Worm (Caenorhabditis elegans) whole organism, mixed stage, embryonic: ENCODE data around the gene lgg-1.

Experiments used
- M03D4.4 ChIP-seq: sonication (generic microtip); optimal IDR thresholded peaks from 2 replicates; lab custom pipeline; 2017; ENCODE audit warnings: mild to moderate bottlenecking, missing genetic modification characterization, missing compliant biosample characterization
- bed-3 ChIP-seq: fragments of 200-800 bp; sonication (Bioruptor generic); optimal IDR thresholded peaks from 3 replicates; lab custom pipeline; 2018; ENCODE audit warnings: mild to moderate bottlenecking, missing genetic modification characterization, moderate library complexity, missing compliant biosample characterization
- blmp-1 ChIP-seq: fragments of 150-350 bp; optimal IDR thresholded peaks from 2 replicates; lab custom pipeline; 2014; ENCODE audit warnings: missing biosample characterization, missing genetic modification characterization
- ceh-39 ChIP-seq: fragments of 150-350 bp; optimal IDR thresholded peaks from 2 replicates; lab custom pipeline; 2014; ENCODE audit warnings: missing biosample characterization, missing genetic modification characterization
- ceh-43 ChIP-seq: fragments of 200-800 bp; sonication (Bioruptor generic); optimal IDR thresholded peaks from 2 replicates; lab custom pipeline; 2018; ENCODE audit warnings: mild to moderate bottlenecking, missing genetic modification characterization, moderate library complexity, missing compliant biosample characterization
- ceh-83 ChIP-seq: fragments of 200-800 bp; sonication (Bioruptor generic); optimal IDR thresholded peaks from 2 replicates; lab custom pipeline; 2018; ENCODE audit warnings: mild to moderate bottlenecking, missing genetic modification characterization, missing compliant biosample characterization
- ces-1 ChIP-seq: fragments of 150-350 bp; optimal IDR thresholded peaks from 2 replicates; lab custom pipeline; 2014; ENCODE audit warnings: missing biosample characterization, missing genetic modification reagents, missing genetic modification characterization
- cnd-1 ChIP-seq: fragments of 200-800 bp; sonication (Bioruptor generic); optimal IDR thresholded peaks from 2 replicates; lab custom pipeline; 2018; ENCODE audit warnings: mild to moderate bottlenecking, missing genetic modification characterization, missing compliant biosample characterization
- drap-1 ChIP-seq: fragments of 200-800 bp; sonication (Bioruptor generic); optimal IDR thresholded peaks from 3 replicates; lab custom pipeline; 2018; ENCODE audit warnings: mild to moderate bottlenecking, missing genetic modification characterization, missing compliant biosample characterization
- elt-1 ChIP-seq: sonication (generic microtip); optimal IDR thresholded peaks from 2 replicates; lab custom pipeline; 2017; ENCODE audit warnings: missing genetic modification characterization, mild to moderate bottlenecking, missing compliant biosample characterization, antibody characterized with exemption, moderate library complexity, borderline replicate concordance; ENCODE audit not compliant: insufficient read depth
- elt-3 ChIP-seq: fragments of 150-350 bp; optimal IDR thresholded peaks from 2 replicates; lab custom pipeline; 2014; ENCODE audit warnings: missing biosample characterization, missing genetic modification characterization
- flh-1 ChIP-seq: fragments of 200-800 bp; sonication (Bioruptor generic); optimal IDR thresholded peaks from 2 replicates; lab custom pipeline; 2018; ENCODE audit warnings: mild to moderate bottlenecking, missing genetic modification characterization, moderate library complexity, missing compliant biosample characterization
- ham-2 ChIP-seq: fragments of 200-800 bp; sonication (Bioruptor generic); optimal IDR thresholded peaks from 2 replicates; lab custom pipeline; 2018; ENCODE audit warnings: mild to moderate bottlenecking, missing genetic modification characterization, missing compliant biosample characterization
- hlh-1 ChIP-seq: fragments of 150-350 bp; optimal IDR thresholded peaks from 2 replicates; lab custom pipeline; 2014; ENCODE audit warnings: missing biosample characterization, missing genetic modification reagents, missing genetic modification characterization
- lin-13 ChIP-seq: fragments of 150-350 bp; optimal IDR thresholded peaks from 2 replicates; lab custom pipeline; 2014; ENCODE audit warnings: missing biosample characterization, missing genetic modification characterization
- lin-32 ChIP-seq: fragments of 200-800 bp; sonication (Bioruptor generic); optimal IDR thresholded peaks from 2 replicates; lab custom pipeline; 2018; ENCODE audit warnings: mild to moderate bottlenecking, missing genetic modification characterization, missing compliant biosample characterization
- lsy-2 ChIP-seq: fragments of 150-350 bp; optimal IDR thresholded peaks from 2 replicates; lab custom pipeline; 2014; ENCODE audit warnings: missing biosample characterization, missing genetic modification characterization
- mab-5 ChIP-seq: fragments of 150-350 bp; optimal IDR thresholded peaks from 2 replicates; lab custom pipeline; 2014; ENCODE audit warnings: missing biosample characterization, missing genetic modification characterization
- mep-1 ChIP-seq: fragments of 150-350 bp; optimal IDR thresholded peaks from 2 replicates; lab custom pipeline; 2017; ENCODE audit warnings: missing biosample characterization, missing genetic modification reagents, missing genetic modification characterization, inconsistent platforms
- mls-2 ChIP-seq: sonication (generic microtip); optimal IDR thresholded peaks from 2 replicates; lab custom pipeline; 2016; ENCODE audit warnings: mild to moderate bottlenecking, missing genetic modification characterization, moderate library complexity, missing compliant biosample characterization
- nhr-12 ChIP-seq: fragments of 150-350 bp; optimal IDR thresholded peaks from 2 replicates; lab custom pipeline; 2014; ENCODE audit warnings: missing biosample characterization, missing genetic modification characterization
- nhr-2 ChIP-seq: fragments of 150-350 bp; optimal IDR thresholded peaks from 2 replicates; lab custom pipeline; 2014; ENCODE audit warnings: missing biosample characterization, missing genetic modification characterization
- nhr-237 ChIP-seq: fragments of 150-350 bp; optimal IDR thresholded peaks from 2 replicates; lab custom pipeline; 2014; ENCODE audit warnings: missing biosample characterization, missing genetic modification characterization
- nhr-28 ChIP-seq: fragments of 150-350 bp; optimal IDR thresholded peaks from 2 replicates; lab custom pipeline; 2014; ENCODE audit warnings: missing biosample characterization, missing genetic modification characterization
- nhr-76 ChIP-seq: sonication (generic microtip); optimal IDR thresholded peaks from 2 replicates; lab custom pipeline; 2017; ENCODE audit warnings: missing biosample characterization, missing genetic modification characterization
- pha-4 ChIP-seq: fragments of 150-350 bp; optimal IDR thresholded peaks from 2 replicates; lab custom pipeline; 2018; ENCODE audit warnings: missing biosample characterization, missing genetic modification reagents, missing genetic modification characterization
- snpc-4 ChIP-seq: fragments of 150-350 bp; optimal IDR thresholded peaks from 2 replicates; lab custom pipeline; 2014; ENCODE audit warnings: missing biosample characterization, missing genetic modification characterization
- sptf-1 ChIP-seq: sonication (generic microtip); optimal IDR thresholded peaks from 2 replicates; lab custom pipeline; 2017; ENCODE audit warnings: mild to moderate bottlenecking, missing genetic modification characterization, moderate library complexity, missing compliant biosample characterization
- tbx-8 ChIP-seq: fragments of 200-800 bp; sonication (Bioruptor generic); optimal IDR thresholded peaks from 2 replicates; lab custom pipeline; 2018; ENCODE audit warnings: mild to moderate bottlenecking, missing genetic modification characterization, moderate library complexity, missing compliant biosample characterization
- unc-120 ChIP-seq: sonication (generic microtip); optimal IDR thresholded peaks from 2 replicates; lab custom pipeline; 2017; ENCODE audit warnings: missing genetic modification characterization, missing compliant biosample characterization; ENCODE audit not compliant: poor library complexity, severe bottlenecking
- unc-39 ChIP-seq: fragments of 150-350 bp; optimal IDR thresholded peaks from 2 replicates; lab custom pipeline; 2014; ENCODE audit warnings: missing biosample characterization, missing genetic modification characterization
- unc-62 ChIP-seq: fragments of 150-350 bp; optimal IDR thresholded peaks from 2 replicates; lab custom pipeline; 2014; ENCODE audit warnings: missing biosample characterization, missing genetic modification reagents, missing genetic modification characterization
- zip-8 ChIP-seq: fragments of 150-350 bp; optimal IDR thresholded peaks from 2 replicates; lab custom pipeline; 2014; ENCODE audit warnings: missing biosample characterization, missing genetic modification characterization
- ztf-11 ChIP-seq: fragments of 150-350 bp; optimal IDR thresholded peaks from 2 replicates; lab custom pipeline; 2014; ENCODE audit warnings: missing biosample characterization, missing genetic modification characterization

Gene lgg-1

ce11 chrII:6387937-6388336 lies 40.4 kb upstream of the lgg-1 start, which contains the start of gene F58F12.2:
F58F12.2 (minus strand) TSS chrII:6388037.
- no peak for TF ChIP-seq ces-1 (GFP tag; lab: Kevin White, UChicago)
- TF ChIP-seq lin-13, result no peak
- TF ChIP-seq ceh-83 (GFP tag; lab: Kevin White, UChicago), result no peak
- no peak for TF ChIP-seq ceh-39 (tag; lab: Kevin White, UChicago)
- no peak for TF ChIP-seq mls-2 (tag; lab: Kevin White, UChicago)
- no peak for TF ChIP-seq tbx-8 (GFP tag; lab: Kevin White, UChicago)
- TF ChIP-seq M03D4.4 (tag; lab: Kevin White, UChicago), result no peak
- TF ChIP-seq ztf-11 (tag; lab: Kevin White, UChicago), result no peak
- no peak for TF ChIP-seq nhr-2 (tag; lab: Kevin White, UChicago)
- no peak for TF ChIP-seq blmp-1 (tag; lab: Kevin White, UChicago)
- no peak for TF ChIP-seq hlh-1
- no peak for TF ChIP-seq elt-1
- TF ChIP-seq bed-3 (GFP tag; lab: Kevin White, UChicago), result no peak
- TF ChIP-seq ham-2 (GFP tag; lab: Kevin White, UChicago), result no peak
- TF ChIP-seq elt-3 (tag; lab: Kevin White, UChicago), result no peak
- no peak for TF ChIP-seq nhr-76
- TF ChIP-seq nhr-12 (tag; lab: Kevin White, UChicago), result no peak

ce11 chrII:6386467-6386866 lies 38.9 kb upstream of the lgg-1 start, which contains the start of gene F58F12.4:
F58F12.4 (plus strand) TSS chrII:6386767.
- TF ChIP-seq nhr-2 (tag; lab: Kevin White, UChicago) (no peak), ceh-39 (tag; lab: Kevin White, UChicago) (no peak), drap-1 (no peak), lsy-2 (tag; lab: Kevin White, UChicago) (no peak), flh-1 (GFP tag; lab: Kevin White, UChicago) (no peak), M03D4.4 (tag; lab: Kevin White, UChicago) (no peak), nhr-76 (no peak), zip-8 (tag; lab: Kevin White, UChicago) (no peak), mab-5 (tag; lab: Kevin White, UChicago) (no peak), ztf-11 (tag; lab: Kevin White, UChicago) (no peak), nhr-12 (tag; lab: Kevin White, UChicago) (no peak)

- TF ChIP-seq hlh-1, result no peak
- TF ChIP-seq M03D4.4 (tag; lab: Kevin White, UChicago), result no peak
- no peak for TF ChIP-seq ceh-39 (tag; lab: Kevin White, UChicago)
- TF ChIP-seq nhr-28 (tag; lab: Kevin White, UChicago), result no peak
- TF ChIP-seq drap-1, result no peak
- peak; percentile 22 for TF ChIP-seq ces-1 (GFP tag; lab: Kevin White, UChicago)
- TF ChIP-seq nhr-12 (tag; lab: Kevin White, UChicago), result no peak
- TF ChIP-seq unc-120 (tag; lab: Kevin White, UChicago), result no peak
- no peak for TF ChIP-seq bed-3 (GFP tag; lab: Kevin White, UChicago)
- TF ChIP-seq unc-39, result no peak
- peak; percentile 47 for TF ChIP-seq lsy-2 (tag; lab: Kevin White, UChicago)
- no peak for TF ChIP-seq ham-2 (GFP tag; lab: Kevin White, UChicago)
- no peak for TF ChIP-seq flh-1 (GFP tag; lab: Kevin White, UChicago)
- TF ChIP-seq elt-1, result no peak
- TF ChIP-seq cnd-1 (tag; lab: Kevin White, UChicago), result no peak
- TF ChIP-seq mls-2 (tag; lab: Kevin White, UChicago), result no peak
- no peak for TF ChIP-seq blmp-1 (tag; lab: Kevin White, UChicago)
- no peak for TF ChIP-seq zip-8 (tag; lab: Kevin White, UChicago)
- no peak for TF ChIP-seq unc-62 (GFP tag; lab: Kevin White, UChicago)
- peak; percentile 12 for TF ChIP-seq sptf-1
- TF ChIP-seq pha-4 (tag; lab: Kevin White, UChicago), result no peak
- TF ChIP-seq mep-1 (tag; lab: Kevin White, UChicago), result peak; percentile 66
- TF ChIP-seq nhr-2 (tag; lab: Kevin White, UChicago), result no peak
- TF ChIP-seq nhr-237 (tag; lab: Kevin White, UChicago), result peak; percentile 43
- no peak for TF ChIP-seq elt-3 (tag; lab: Kevin White, UChicago)
- no peak for TF ChIP-seq lin-32 (GFP tag; lab: Kevin White, UChicago)
- TF ChIP-seq lin-13, result peak; percentile 38
- no peak for TF ChIP-seq ztf-11 (tag; lab: Kevin White, UChicago)
- TF ChIP-seq snpc-4 (tag; lab: Kevin White, UChicago), result no peak
- no peak for TF ChIP-seq ceh-83 (GFP tag; lab: Kevin White, UChicago)
- TF ChIP-seq ceh-43 (GFP tag; lab: Kevin White, UChicago), result no peak
- no peak for TF ChIP-seq mab-5 (tag; lab: Kevin White, UChicago)
- TF ChIP-seq tbx-8 (GFP tag; lab: Kevin White, UChicago), result no peak
Measured at ce11 chrII:6383183-6383695, 35.7 kb upstream of the lgg-1 start, which contains the start of gene F58F12.1. F58F12.1 (plus strand) TSS chrII:6383645.
